Fruit fly (Drosophila melanogaster): ENCODE measurements around the gene CG17744.

DNA sequence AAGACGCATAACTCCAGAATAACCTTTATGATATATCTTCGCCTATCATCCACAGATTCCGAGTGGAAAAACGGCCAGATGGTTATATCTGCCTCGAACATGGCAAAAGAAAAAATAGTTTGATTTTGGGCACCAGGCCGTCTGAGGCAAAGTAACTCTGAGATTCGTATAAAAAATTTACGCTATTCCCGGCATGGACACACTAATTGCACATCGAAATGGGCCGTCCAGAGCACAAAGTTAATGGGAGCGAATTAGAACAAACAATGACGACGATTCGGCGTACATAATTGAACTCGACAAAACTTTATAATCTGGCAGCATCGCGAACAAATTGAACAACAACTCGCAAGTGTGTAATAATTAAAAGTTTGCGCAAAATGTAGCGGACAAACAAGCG, 42.5 kb upstream of the CG17744 start, which contains the start of gene CG32391:
- TF ChIP-seq usp (GFP tag; optimal IDR thresholded peaks at IDR 0.05): no peak
- no peak for TF ChIP-seq pan (optimal IDR thresholded peaks at IDR 0.05)
- no peak for TF ChIP-seq Dll (optimal IDR thresholded peaks at IDR 0.05)
- no peak for TF ChIP-seq CG8478 (optimal IDR thresholded peaks at IDR 0.05)
- TF ChIP-seq EcR (GFP tag; optimal IDR thresholded peaks at IDR 0.05): no peak

Measured in whole organism.